Fruit fly (Drosophila melanogaster): ENCODE data around the gene Lar.

Lar gene

dm6 chr2L:19579995-19580578 lies 6.3 kb upstream of the Lar start, which contains the start of gene Pmvk:
Pmvk (minus strand) TSS chr2L:19580351.
- TF ChIP-seq EcR (GFP tag; optimal IDR thresholded peaks at IDR 0.05): no peak

DNA sequence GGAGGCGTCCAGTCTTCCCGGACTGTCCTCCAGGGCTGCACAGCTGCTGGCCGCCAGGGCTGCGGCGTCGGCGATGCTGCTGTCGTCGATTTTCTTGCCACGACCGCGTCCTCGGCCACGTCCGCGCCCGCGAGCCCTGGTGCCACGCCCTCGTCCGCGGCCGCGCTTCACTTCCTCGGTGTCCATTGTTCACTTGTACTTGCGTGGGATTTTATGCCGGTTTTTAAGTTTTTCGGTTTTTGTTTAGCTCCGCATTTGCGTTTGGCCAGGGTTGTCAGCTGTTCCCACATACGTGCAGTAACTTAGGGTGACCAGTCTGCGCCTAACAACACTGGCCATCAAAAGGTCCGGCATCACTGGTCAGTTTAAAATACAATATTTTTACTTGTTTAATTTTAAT lies 4.2 kb upstream of the Lar start, which contains the start of gene Hakai:
Gene Hakai, minus strand, starts transcription at position 290 of the 400 bp plus-strand sequence.
- TF ChIP-seq psq (optimal IDR thresholded peaks at IDR 0.05): no peak
- no peak for TF ChIP-seq EcR (GFP tag; optimal IDR thresholded peaks at IDR 0.05)
- no peak for TF ChIP-seq Dll (optimal IDR thresholded peaks at IDR 0.05)
- TF ChIP-seq usp (GFP tag; optimal IDR thresholded peaks at IDR 0.05): no peak
- no peak for TF ChIP-seq CG8478 (optimal IDR thresholded peaks at IDR 0.05)
- TF ChIP-seq pan (optimal IDR thresholded peaks at IDR 0.05): no peak

dm6 chr2L:19583926-19584392 lies 2.5 kb upstream of the Lar start, which contains the start of the genes PCNA2 and CG10366:
PCNA2 (minus strand) TSS chr2L:19583990.
CG10366 (plus strand) TSS chr2L:19584235.
- no peak for TF ChIP-seq EcR (GFP tag; optimal IDR thresholded peaks at IDR 0.05)
- TF ChIP-seq usp (GFP tag; optimal IDR thresholded peaks at IDR 0.05): no peak

dm6 chr2L:19587334-19587659 lies 874 bp downstream of the Lar start:
- no peak for TF ChIP-seq EcR (GFP tag; optimal IDR thresholded peaks at IDR 0.05)
- no peak for TF ChIP-seq usp (GFP tag; optimal IDR thresholded peaks at IDR 0.05)
- TF ChIP-seq Dll (optimal IDR thresholded peaks at IDR 0.05): no peak
- TF ChIP-seq psq (optimal IDR thresholded peaks at IDR 0.05): no peak
- no peak for TF ChIP-seq pan (optimal IDR thresholded peaks at IDR 0.05)
- TF ChIP-seq CG8478 (optimal IDR thresholded peaks at IDR 0.05): no peak

DNA sequence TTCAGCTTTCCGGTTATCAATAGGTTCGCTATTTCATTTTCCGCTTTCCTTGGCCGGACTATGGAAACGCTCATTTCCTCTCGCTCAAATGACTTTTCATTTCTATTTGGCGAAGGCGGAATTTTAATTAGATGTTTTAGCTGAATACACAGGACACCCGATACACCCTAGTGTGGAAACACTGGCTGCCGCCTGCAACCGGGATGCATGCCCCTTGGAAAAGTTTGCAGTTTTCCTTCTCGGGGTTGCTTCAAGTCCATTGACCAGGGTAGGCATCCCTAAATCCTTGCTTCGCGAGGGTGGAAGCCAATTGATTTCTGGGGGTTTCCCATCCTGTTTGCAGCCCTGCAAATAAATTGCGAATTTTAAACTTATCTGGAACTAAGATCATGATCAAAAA lies 2.5 kb downstream of the Lar start:
- no peak for TF ChIP-seq usp (GFP tag; optimal IDR thresholded peaks at IDR 0.05)
- no peak for TF ChIP-seq Dll (optimal IDR thresholded peaks at IDR 0.05)
- TF ChIP-seq EcR (GFP tag; optimal IDR thresholded peaks at IDR 0.05): no peak
- no peak for TF ChIP-seq psq (optimal IDR thresholded peaks at IDR 0.05)
- no peak for TF ChIP-seq pan (optimal IDR thresholded peaks at IDR 0.05)
- TF ChIP-seq CG8478 (optimal IDR thresholded peaks at IDR 0.05): no peak

DNA sequence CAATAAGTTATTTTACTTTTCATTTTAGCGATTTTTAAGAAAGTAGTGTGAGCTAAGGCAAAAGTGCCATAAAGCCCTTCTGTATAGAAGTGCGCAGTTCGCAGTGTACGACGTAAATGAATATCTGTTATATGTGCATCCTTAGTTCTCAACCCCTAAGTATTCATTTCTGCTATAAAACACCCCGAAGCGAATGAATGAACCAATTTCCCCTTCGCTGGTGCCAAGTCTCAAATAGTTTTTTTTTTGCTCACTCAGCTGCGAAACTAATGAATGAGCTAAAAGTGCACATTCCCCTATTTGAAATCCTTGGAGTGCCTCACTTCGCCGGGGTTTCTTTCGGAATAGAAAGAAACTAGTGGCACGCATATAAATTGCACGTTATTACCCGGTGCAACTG lies 4.2 kb downstream of the Lar start:
- TF ChIP-seq usp (GFP tag; optimal IDR thresholded peaks at IDR 0.05) (no peak), EcR (GFP tag; optimal IDR thresholded peaks at IDR 0.05) (no peak), CG8478 (optimal IDR thresholded peaks at IDR 0.05) (no peak), psq (optimal IDR thresholded peaks at IDR 0.05) (no peak), pan (optimal IDR thresholded peaks at IDR 0.05) (no peak), Dll (optimal IDR thresholded peaks at IDR 0.05) (no peak)

DNA sequence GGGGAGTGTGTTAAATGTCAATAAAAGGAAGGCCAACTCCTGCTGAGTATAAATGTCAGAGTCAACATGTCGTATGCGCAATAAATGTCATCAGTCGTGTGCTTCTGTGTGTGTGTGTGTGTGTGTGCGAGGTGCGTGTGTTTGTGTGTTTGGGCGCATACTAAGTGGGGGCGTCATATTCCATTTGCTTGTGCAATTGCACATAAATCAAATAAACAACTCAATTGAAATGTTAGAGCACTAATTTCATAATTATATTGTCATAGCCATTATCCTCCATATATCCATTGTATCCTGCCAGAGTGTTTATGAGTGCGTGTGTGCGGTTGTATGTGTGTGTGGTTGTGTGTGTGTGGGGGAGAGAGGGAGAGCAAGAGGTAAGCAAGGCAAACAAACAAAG lies 7.7 kb downstream of the Lar start:
- TF ChIP-seq pan (optimal IDR thresholded peaks at IDR 0.05) (no peak), psq (optimal IDR thresholded peaks at IDR 0.05) (no peak), EcR (GFP tag; optimal IDR thresholded peaks at IDR 0.05) (no peak), usp (GFP tag; optimal IDR thresholded peaks at IDR 0.05) (no peak), Dll (optimal IDR thresholded peaks at IDR 0.05) (no peak), CG8478 (optimal IDR thresholded peaks at IDR 0.05) (no peak)

dm6 chr2L:19605365-19605921 lies 19.0 kb downstream of the Lar start:
- TF ChIP-seq pan (optimal IDR thresholded peaks at IDR 0.05): no peak
- TF ChIP-seq EcR (GFP tag; optimal IDR thresholded peaks at IDR 0.05): no peak
- no peak for TF ChIP-seq CG8478 (optimal IDR thresholded peaks at IDR 0.05)
- no peak for TF ChIP-seq usp (GFP tag; optimal IDR thresholded peaks at IDR 0.05)
- TF ChIP-seq Dll (optimal IDR thresholded peaks at IDR 0.05): no peak
- no peak for TF ChIP-seq psq (optimal IDR thresholded peaks at IDR 0.05)

DNA sequence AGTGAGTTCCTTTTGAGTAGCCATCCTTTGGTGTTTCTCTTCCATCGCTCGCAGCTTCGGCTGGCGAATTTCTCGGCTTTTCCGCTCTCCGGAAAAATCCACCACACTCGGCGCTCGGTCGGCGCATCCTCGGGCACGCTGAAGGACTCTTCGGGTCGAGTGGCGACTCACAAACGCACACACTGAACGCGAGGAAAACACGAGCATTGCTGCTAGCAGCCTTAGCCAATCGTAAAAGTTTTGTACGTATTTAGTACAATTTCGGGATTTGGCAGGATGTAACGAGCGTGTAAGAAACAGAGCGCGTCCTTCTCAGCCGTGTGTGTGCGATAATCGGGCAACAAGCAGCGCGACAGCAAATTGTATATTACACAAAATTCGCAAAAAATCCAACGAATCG lies 19.9 kb downstream of the Lar start, which contains the start of gene CG46244:
Gene CG46244, plus strand, starts transcription at position 252 of the 400 bp plus-strand sequence.
- TF ChIP-seq pan (optimal IDR thresholded peaks at IDR 0.05) (no peak), CG8478 (optimal IDR thresholded peaks at IDR 0.05) (no peak), EcR (GFP tag; optimal IDR thresholded peaks at IDR 0.05) (no peak), Dll (optimal IDR thresholded peaks at IDR 0.05) (no peak), usp (GFP tag; optimal IDR thresholded peaks at IDR 0.05) (no peak), psq (optimal IDR thresholded peaks at IDR 0.05) (no peak)

dm6 chr2L:19628002-19628401 lies 41.6 kb downstream of the Lar start:
- no peak for TF ChIP-seq CG8478 (optimal IDR thresholded peaks at IDR 0.05)
- no peak for TF ChIP-seq psq (optimal IDR thresholded peaks at IDR 0.05)
- no peak for TF ChIP-seq pan (optimal IDR thresholded peaks at IDR 0.05)
- no peak for TF ChIP-seq EcR (GFP tag; optimal IDR thresholded peaks at IDR 0.05)
- no peak for TF ChIP-seq usp (GFP tag; optimal IDR thresholded peaks at IDR 0.05)
- no peak for TF ChIP-seq Dll (optimal IDR thresholded peaks at IDR 0.05)

dm6 chr2L:19634008-19634407 lies 47.6 kb downstream of the Lar start:
- TF ChIP-seq EcR (GFP tag; optimal IDR thresholded peaks at IDR 0.05): no peak
- no peak for TF ChIP-seq Dll (optimal IDR thresholded peaks at IDR 0.05)
- no peak for TF ChIP-seq psq (optimal IDR thresholded peaks at IDR 0.05)
- no peak for TF ChIP-seq usp (GFP tag; optimal IDR thresholded peaks at IDR 0.05)
- TF ChIP-seq CG8478 (optimal IDR thresholded peaks at IDR 0.05): no peak
- no peak for TF ChIP-seq pan (optimal IDR thresholded peaks at IDR 0.05)

DNA sequence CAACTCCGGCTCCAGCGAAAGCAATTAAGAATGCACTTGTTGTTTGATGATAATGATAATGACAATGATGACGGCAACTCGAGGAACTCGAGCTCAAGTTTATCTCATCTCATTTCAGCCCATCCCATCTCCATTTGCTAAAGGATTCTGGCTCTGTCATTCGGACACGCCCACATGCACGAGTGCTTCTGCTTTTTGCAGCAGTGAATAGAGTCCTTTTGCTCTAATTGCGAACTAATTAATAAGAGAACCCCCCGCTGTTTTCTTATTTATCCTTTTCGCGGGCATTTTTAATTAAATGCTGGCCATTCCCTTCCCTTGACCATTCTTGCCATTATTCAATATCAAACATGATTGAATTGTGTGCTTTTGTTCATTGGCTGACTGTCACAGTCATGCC lies 91.9 kb downstream of the Lar start:
- TF ChIP-seq EcR (GFP tag; optimal IDR thresholded peaks at IDR 0.05) (no peak), Dll (optimal IDR thresholded peaks at IDR 0.05) (no peak), pan (optimal IDR thresholded peaks at IDR 0.05) (no peak), usp (GFP tag; optimal IDR thresholded peaks at IDR 0.05) (no peak), psq (optimal IDR thresholded peaks at IDR 0.05) (no peak), CG8478 (optimal IDR thresholded peaks at IDR 0.05) (no peak)

- TF ChIP-seq Dll (optimal IDR thresholded peaks at IDR 0.05): no peak
- no peak for TF ChIP-seq psq (optimal IDR thresholded peaks at IDR 0.05)
- TF ChIP-seq CG8478 (optimal IDR thresholded peaks at IDR 0.05): no peak
- TF ChIP-seq pan (optimal IDR thresholded peaks at IDR 0.05): no peak
Observed at dm6 chr2L:19682533-19682932, 96.1 kb downstream of the Lar start.

All from whole organism.